Worm (Caenorhabditis elegans) whole organism, late embryonic: Measurements from ENCODE around the gene T27E4.5.

Source experiments
- F13H6.1 ChIP-seq: sonication (generic microtip); optimal IDR thresholded peaks from 2 replicates; lab custom pipeline; 2016; ENCODE audit warnings: missing genetic modification characterization, missing compliant biosample characterization
- ahr-1 ChIP-seq: sonication (generic microtip); optimal IDR thresholded peaks from 2 replicates; lab custom pipeline; 2016; ENCODE audit warnings: missing genetic modification characterization, missing compliant biosample characterization
- ama-1 ChIP-seq: fragments of 150-350 bp; optimal IDR thresholded peaks from 2 replicates; lab custom pipeline; 2014
- ceh-45 ChIP-seq: fragments of 200-800 bp; sonication (Bioruptor generic); IDR thresholded peaks from 2 replicates; pipeline ENCODE4 v1.3.6; 2022; ENCODE audit warnings: missing genetic modification reagents, missing genetic modification characterization, missing compliant biosample characterization
- ceh-9 ChIP-seq: sonication (generic microtip); optimal IDR thresholded peaks from 2 replicates; lab custom pipeline; 2016; ENCODE audit warnings: mild to moderate bottlenecking, missing genetic modification characterization, inconsistent platforms, missing compliant biosample characterization
- dve-1 ChIP-seq: sonication (generic microtip); optimal IDR thresholded peaks from 2 replicates; lab custom pipeline; 2017; ENCODE audit warnings: antibody characterized with exemption, mild to moderate bottlenecking, missing genetic modification characterization, missing compliant biosample characterization
- elt-4 ChIP-seq: sonication (generic microtip); optimal IDR thresholded peaks from 2 replicates; lab custom pipeline; 2016; ENCODE audit warnings: missing genetic modification characterization, missing compliant biosample characterization
- fkh-10 ChIP-seq: fragments of 150-350 bp; optimal IDR thresholded peaks from 2 replicates; lab custom pipeline; 2014; ENCODE audit warnings: missing biosample characterization, missing genetic modification reagents, missing genetic modification characterization
- lim-6 ChIP-seq: sonication (generic microtip); optimal IDR thresholded peaks from 2 replicates; lab custom pipeline; 2016; ENCODE audit warnings: missing genetic modification characterization, missing compliant biosample characterization
- nhr-11 ChIP-seq: fragments of 150-350 bp; optimal IDR thresholded peaks from 2 replicates; lab custom pipeline; 2014; ENCODE audit warnings: missing biosample characterization, missing genetic modification characterization
- pha-2 ChIP-seq: sonication (generic microtip); optimal IDR thresholded peaks from 2 replicates; lab custom pipeline; 2017; ENCODE audit warnings: mild to moderate bottlenecking, missing genetic modification characterization, missing compliant biosample characterization
- syd-9 ChIP-seq: sonication (generic microtip); optimal IDR thresholded peaks from 2 replicates; lab custom pipeline; 2016; ENCODE audit warnings: mild to moderate bottlenecking, missing genetic modification characterization, moderate library complexity, missing compliant biosample characterization
- tbx-2 ChIP-seq: sonication (generic microtip); optimal IDR thresholded peaks from 2 replicates; lab custom pipeline; 2016; ENCODE audit warnings: missing genetic modification characterization, missing compliant biosample characterization
- tbx-7 ChIP-seq: sonication (generic microtip); optimal IDR thresholded peaks from 2 replicates; lab custom pipeline; 2016; ENCODE audit warnings: missing genotype, missing genetic modification characterization, missing compliant biosample characterization

- no peak for TF ChIP-seq tbx-7 (tag; lab: Kevin White, UChicago)
- TF ChIP-seq lim-6 (tag; lab: Kevin White, UChicago), result no peak
- no peak for TF ChIP-seq fkh-10
- no peak for TF ChIP-seq dve-1 (tag; lab: Kevin White, UChicago)
- TF ChIP-seq ama-1, result no peak
- TF ChIP-seq ceh-45, result no peak
- no peak for TF ChIP-seq F13H6.1 (tag; lab: Kevin White, UChicago)
- TF ChIP-seq ceh-9 (tag; lab: Kevin White, UChicago), result no peak
- TF ChIP-seq elt-4, result no peak
- TF ChIP-seq ahr-1 (tag; lab: Kevin White, UChicago), result no peak
- no peak for TF ChIP-seq pha-2
- no peak for TF ChIP-seq tbx-2
- TF ChIP-seq syd-9 (tag; lab: Kevin White, UChicago), result no peak
- TF ChIP-seq nhr-11, result no peak
Observed at ce11 chrV:9076273-9076672, 6.7 kb upstream of the T27E4.5 start, which contains the start of gene T27E4.7.
